Worm (Caenorhabditis elegans) whole organism, young adult: Measurements from ENCODE around the gene Y42H9AR.5.

Source experiments
- B0035.1 ChIP-seq: sonication (generic microtip); optimal IDR thresholded peaks from 2 replicates; lab custom pipeline; 2016; ENCODE audit warnings: missing genetic modification characterization, mild to moderate bottlenecking, missing compliant biosample characterization, missing genotype, missing genetic modification reagents
- F49E8.2 ChIP-seq: sonication (generic microtip); optimal IDR thresholded peaks from 3 replicates; lab custom pipeline; 2017; ENCODE audit warnings: missing genetic modification characterization, mild to moderate bottlenecking, missing compliant biosample characterization, antibody characterized with exemption, moderate library complexity; ENCODE audit not compliant: insufficient read depth
- cebp-2 ChIP-seq: fragments of 200-800 bp; sonication (Bioruptor generic); IDR thresholded peaks from 2 replicates; pipeline ENCODE4 v1.3.6; 2022; ENCODE audit warnings: missing genetic modification characterization, missing compliant biosample characterization
- ceh-100 ChIP-seq: fragments of 200-800 bp; sonication (Bioruptor generic); IDR thresholded peaks from 2 replicates; pipeline ENCODE4 v1.3.6; 2022; ENCODE audit warnings: missing genetic modification reagents, missing genetic modification characterization, missing compliant biosample characterization
- lag-1 ChIP-seq: fragments of 200-800 bp; sonication (Bioruptor generic); IDR thresholded peaks from 2 replicates; pipeline ENCODE4 v1.3.6; 2022; ENCODE audit warnings: missing genetic modification reagents, missing genetic modification characterization, missing compliant biosample characterization
- pha-4 ChIP-seq: fragments of 150-350 bp; sonication (generic microtip); optimal IDR thresholded peaks from 2 replicates; lab custom pipeline; 2014; ENCODE audit warnings: missing biosample characterization, missing genetic modification reagents, missing genetic modification characterization
- snpc-4 ChIP-seq, 5 experiments: fragments of 150-350 bp in 1 of 5; sonication (generic microtip) in 4 of 5; optimal IDR thresholded peaks; 2 replicates each; lab custom pipeline; 2014 to 2018; ENCODE audit warnings: missing genetic modification characterization in 5 of 5, missing biosample characterization in 3 of 5, antibody characterized with exemption in 2 of 5, mild to moderate bottlenecking in 2 of 5, missing compliant biosample characterization in 2 of 5, missing genotype in 2 of 5, moderate library complexity in 2 of 5, missing genetic modification reagents in 1 of 5
- unc-62 ChIP-seq: fragments of 150-350 bp; optimal IDR thresholded peaks from 2 replicates; lab custom pipeline; 2014; ENCODE audit warnings: missing biosample characterization, missing genetic modification reagents, missing genetic modification characterization

DNA sequence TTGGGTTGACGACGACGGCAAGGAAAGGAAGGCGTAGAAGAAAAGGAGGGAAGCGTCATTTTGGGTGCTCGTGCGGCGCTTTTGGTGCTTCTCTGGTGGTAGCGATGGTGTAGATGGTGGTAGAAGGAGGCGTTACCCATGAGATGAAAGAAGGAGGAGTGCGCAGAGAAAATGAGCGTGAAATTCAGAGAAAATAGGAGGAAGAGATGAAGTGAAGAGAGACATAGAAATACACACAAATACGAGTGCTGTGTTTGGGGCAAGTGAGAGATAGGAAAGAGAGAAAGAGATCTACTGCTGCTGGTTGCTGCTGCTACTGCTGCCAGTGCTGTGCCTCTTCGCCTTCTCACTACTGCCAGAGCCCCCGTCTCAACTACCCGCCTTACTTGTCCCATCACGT, 35.7 kb upstream of the Y42H9AR.5 start:
- TF ChIP-seq unc-62 (no peak), ceh-100 (GFP tag; lab: Robert Waterston, UW) (no peak), pha-4 (tag; lab: Kevin White, UChicago) (no peak), lag-1 (GFP tag; lab: Robert Waterston, UW) (no peak), cebp-2 (no peak), F49E8.2 (tag; lab: Kevin White, UChicago) (no peak), snpc-4 (GFP tag; optimal IDR thresholded peaks at IDR 0.05; lab: Kevin White, UChicago) (no peak), snpc-4 (tag; optimal IDR thresholded peaks at IDR 0.05; lab: Kevin White, UChicago) (no peak), B0035.1 (tag; lab: Kevin White, UChicago) (no peak)
